Worm (Caenorhabditis elegans): ENCODE measurements around the gene ZK355.8.

- no peak for TF ChIP-seq sea-2 (GFP tag; IDR thresholded peaks at IDR 0.05)
- TF ChIP-seq unc-62 (GFP tag; optimal IDR thresholded peaks at IDR 0.05), result no peak
- TF ChIP-seq Y95B8A.8 (GFP tag; IDR thresholded peaks at IDR 0.05), result 0 out of 2 replicates have a peak, but pooled peaks have one; percentile 0
- TF ChIP-seq F23B12.7 (tag; optimal IDR thresholded peaks at IDR 0.05; ENCODE audit: insufficient read depth), result no peak
- TF ChIP-seq ztf-28 (GFP tag; IDR thresholded peaks at IDR 0.05), result no peak
- no peak for TF ChIP-seq ceh-91 (GFP tag; IDR thresholded peaks at IDR 0.05)
- no peak for TF ChIP-seq ZK185.1 (tag; optimal IDR thresholded peaks at IDR 0.05; ENCODE audit: poor library complexity, severe bottlenecking)
- no peak for TF ChIP-seq F22D6.2 (tag; optimal IDR thresholded peaks at IDR 0.05)
- TF ChIP-seq lin-54 (GFP tag; optimal IDR thresholded peaks at IDR 0.05), result no peak
- TF ChIP-seq C17E4.6 (GFP tag; IDR thresholded peaks at IDR 0.05), result no peak
- TF ChIP-seq lir-1 (GFP tag; conservative IDR thresholded peaks at IDR 0.05), result no peak
- no peak for TF ChIP-seq lsl-1 (GFP tag; optimal IDR thresholded peaks at IDR 0.05)
Observed at ce11 chrII:2922782-2923181, 4.8 kb upstream of the ZK355.8 start.
